Fruit fly (Drosophila melanogaster) whole organism, embryonic: ENCODE results near the gene CG10185.

Source experiments
- Bgb ChIP-seq: fragments of 200-800 bp; sonication (Bioruptor generic); IDR thresholded peaks from 2 replicates; pipeline ENCODE4 v1.3.6; 2022; ENCODE audit warnings: missing biosample characterization, missing genetic modification characterization; ENCODE audit not compliant: partially characterized antibody
- CG10321 ChIP-seq: fragments of 200-800 bp; sonication (Bioruptor generic); IDR thresholded peaks from 2 replicates; pipeline ENCODE4 v1.3.6; 2022; ENCODE audit warnings: missing biosample characterization, missing genetic modification characterization
- CG10543 ChIP-seq: fragments of 200-800 bp; sonication (Bioruptor generic); optimal IDR thresholded peaks from 3 replicates; lab custom pipeline; 2017; ENCODE audit warnings: missing biosample characterization, mild to moderate bottlenecking, missing genetic modification characterization, moderate library complexity
- CG11504 ChIP-seq: fragments of 200-800 bp; sonication (Bioruptor generic); optimal IDR thresholded peaks from 3 replicates; lab custom pipeline; 2019; ENCODE audit warnings: missing biosample characterization, mild to moderate bottlenecking, missing genetic modification characterization, moderate library complexity
- CG11695 ChIP-seq: fragments of 200-800 bp; sonication (Bioruptor generic); IDR thresholded peaks from 3 replicates; pipeline ENCODE4 v1.3.6; 2022; ENCODE audit warnings: missing biosample characterization, missing genetic modification characterization
- CG12155 ChIP-seq: fragments of 200-800 bp; sonication (Bioruptor generic); optimal IDR thresholded peaks from 3 replicates; lab custom pipeline; 2016; ENCODE audit warnings: missing biosample characterization, missing genetic modification characterization
- CG12299 ChIP-seq: fragments of 200-800 bp; sonication (Bioruptor generic); optimal IDR thresholded peaks from 2 replicates; lab custom pipeline; 2018; ENCODE audit warnings: missing biosample characterization, mild to moderate bottlenecking, missing genetic modification characterization
- CG14860 ChIP-seq: fragments of 200-800 bp; sonication (Bioruptor generic); IDR thresholded peaks from 3 replicates; pipeline ENCODE4 v1.3.6; 2022; ENCODE audit warnings: missing biosample characterization, missing genetic modification characterization; ENCODE audit not compliant: partially characterized antibody
- CG1603 ChIP-seq: fragments of 200-800 bp; sonication (Bioruptor generic); optimal IDR thresholded peaks from 2 replicates; lab custom pipeline; 2019; ENCODE audit warnings: missing biosample characterization, mild to moderate bottlenecking, missing genetic modification characterization, moderate library complexity
- CG18262 ChIP-seq: fragments of 200-800 bp; optimal IDR thresholded peaks from 3 replicates; lab custom pipeline; 2019; ENCODE audit warnings: missing biosample characterization, mild to moderate bottlenecking, missing genetic modification characterization, moderate library complexity
- CG18764 ChIP-seq: fragments of 200-800 bp; sonication (Bioruptor generic); optimal IDR thresholded peaks from 3 replicates; lab custom pipeline; 2016; ENCODE audit warnings: missing biosample characterization, missing genetic modification characterization
- CG32532 ChIP-seq: fragments of 200-800 bp; sonication (Bioruptor generic); IDR thresholded peaks from 2 replicates; pipeline ENCODE4 v1.3.6; 2022; ENCODE audit warnings: missing biosample characterization, missing genetic modification characterization
- CG4360 ChIP-seq: fragments of 200-800 bp; sonication (Bioruptor generic); IDR thresholded peaks from 2 replicates; pipeline ENCODE4 v1.3.6; 2022; ENCODE audit warnings: missing biosample characterization, missing genetic modification characterization
- CG4424 ChIP-seq: fragments of 200-800 bp; sonication (Bioruptor generic); optimal IDR thresholded peaks from 3 replicates; lab custom pipeline; 2016; ENCODE audit warnings: missing biosample characterization, missing genetic modification characterization
- CG4707 ChIP-seq: fragments of 200-800 bp; sonication (Bioruptor generic); optimal IDR thresholded peaks from 2 replicates; lab custom pipeline; 2018; ENCODE audit warnings: missing biosample characterization, mild to moderate bottlenecking, missing genetic modification characterization, moderate library complexity
- CG7372 ChIP-seq: fragments of 200-800 bp; sonication (Bioruptor generic); IDR thresholded peaks from 2 replicates; pipeline ENCODE4 v1.3.6; 2022; ENCODE audit warnings: missing biosample characterization, missing genetic modification characterization
- CG7786 ChIP-seq: fragments of 200-800 bp; sonication (Bioruptor generic); optimal IDR thresholded peaks from 2 replicates; lab custom pipeline; 2016; ENCODE audit warnings: missing biosample characterization, missing genetic modification characterization
- CG8290 ChIP-seq, 3 experiments: fragments of 200-800 bp; sonication (Bioruptor generic); optimal IDR thresholded peaks; 2 replicates each; lab custom pipeline; 2016 to 2019; ENCODE audit warnings: missing biosample characterization in 3 of 3, missing genetic modification characterization in 3 of 3, mild to moderate bottlenecking in 2 of 3, moderate library complexity in 1 of 3
- CG9609 ChIP-seq: fragments of 200-800 bp; sonication (Bioruptor generic); optimal IDR thresholded peaks from 3 replicates; lab custom pipeline; 2016; ENCODE audit warnings: missing biosample characterization, missing genetic modification characterization
- Dip3 ChIP-seq: fragments of 200-800 bp; sonication (Bioruptor generic); optimal IDR thresholded peaks from 3 replicates; lab custom pipeline; 2016; ENCODE audit warnings: missing biosample characterization, missing genetic modification characterization
- Eip74EF ChIP-seq, 2 experiments: fragments of 200-800 bp in 1 of 2; fragments of >200 bp in 1 of 2; sonication (Bioruptor generic) in 1 of 2; optimal IDR thresholded peaks; 2 replicates each; lab custom pipeline; 2017 to 2019; ENCODE audit warnings: missing biosample characterization in 2 of 2, missing genetic modification characterization in 2 of 2, mild to moderate bottlenecking in 1 of 2, moderate library complexity in 1 of 2
- Fer1 ChIP-seq: fragments of 200-800 bp; sonication (Bioruptor generic); optimal IDR thresholded peaks from 2 replicates; lab custom pipeline; 2017; ENCODE audit warnings: missing biosample characterization, mild to moderate bottlenecking, missing genetic modification characterization
- HHEX ChIP-seq: fragments of 200-800 bp; sonication (Bioruptor generic); optimal IDR thresholded peaks from 3 replicates; lab custom pipeline; 2017; ENCODE audit warnings: missing biosample characterization, mild to moderate bottlenecking, missing genetic modification characterization, missing genetic modification reagents
- Jarid2 ChIP-seq: fragments of 200-800 bp; sonication (Bioruptor generic); optimal IDR thresholded peaks from 3 replicates; lab custom pipeline; 2017; ENCODE audit warnings: mild to moderate bottlenecking, missing biosample characterization, missing genetic modification reagents, missing genetic modification characterization
- Lim3 ChIP-seq: fragments of 200-800 bp; sonication (Bioruptor generic); IDR thresholded peaks from 2 replicates; pipeline ENCODE4 v1.3.6; 2022; ENCODE audit warnings: missing biosample characterization, missing genetic modification characterization
- Max ChIP-seq: fragments of 200-800 bp; sonication (Bioruptor generic); optimal IDR thresholded peaks from 2 replicates; lab custom pipeline; 2016; ENCODE audit warnings: missing biosample characterization, mild to moderate bottlenecking, missing genetic modification characterization
- NC2α ChIP-seq: fragments of 200-800 bp; sonication (Bioruptor generic); optimal IDR thresholded peaks from 2 replicates; lab custom pipeline; 2016; ENCODE audit warnings: missing biosample characterization, missing genetic modification characterization
- Nf-YB ChIP-seq: fragments of 200-800 bp; sonication (Bioruptor generic); optimal IDR thresholded peaks from 3 replicates; lab custom pipeline; 2019; ENCODE audit warnings: missing biosample characterization, mild to moderate bottlenecking, missing genetic modification characterization, moderate library complexity
- Oli ChIP-seq: fragments of 200-800 bp; sonication (Bioruptor generic); optimal IDR thresholded peaks from 2 replicates; lab custom pipeline; 2018; ENCODE audit warnings: missing biosample characterization, mild to moderate bottlenecking, missing genetic modification characterization, moderate library complexity
- PHDP ChIP-seq: fragments of 200-800 bp; sonication (Bioruptor generic); optimal IDR thresholded peaks from 3 replicates; lab custom pipeline; 2018; ENCODE audit warnings: missing biosample characterization, mild to moderate bottlenecking, missing genetic modification characterization, moderate library complexity
- amos ChIP-seq: fragments of 200-800 bp; sonication (Bioruptor generic); IDR thresholded peaks from 2 replicates; pipeline ENCODE4 v1.3.6; 2022; ENCODE audit warnings: missing biosample characterization, missing genetic modification characterization; ENCODE audit not compliant: partially characterized antibody
- cad ChIP-seq: fragments of >200 bp; optimal IDR thresholded peaks from 2 replicates; lab custom pipeline; 2017; ENCODE audit warnings: missing biosample characterization, missing genetic modification characterization
- ci ChIP-seq: fragments of 200-800 bp; sonication (Bioruptor generic); IDR thresholded peaks from 3 replicates; pipeline ENCODE4 v1.3.6; 2022; ENCODE audit warnings: missing biosample characterization, missing genetic modification characterization
- dmrt99B ChIP-seq: fragments of 200-800 bp; sonication (Bioruptor generic); optimal IDR thresholded peaks from 2 replicates; lab custom pipeline; 2018; ENCODE audit warnings: missing biosample characterization, mild to moderate bottlenecking, missing genetic modification characterization, moderate library complexity
- dysf ChIP-seq: fragments of 200-800 bp; sonication (Bioruptor generic); IDR thresholded peaks from 3 replicates; pipeline ENCODE4 v1.3.6; 2022; ENCODE audit warnings: missing biosample characterization, missing genetic modification characterization
- exex ChIP-seq: fragments of 200-800 bp; sonication (Bioruptor generic); optimal IDR thresholded peaks from 4 replicates; lab custom pipeline; 2018; ENCODE audit warnings: missing biosample characterization, mild to moderate bottlenecking, missing genetic modification characterization, moderate library complexity
- gcm ChIP-seq: fragments of 200-800 bp; sonication (Bioruptor generic); optimal IDR thresholded peaks from 2 replicates; lab custom pipeline; 2019; ENCODE audit warnings: missing biosample characterization, mild to moderate bottlenecking, missing genetic modification characterization, moderate library complexity
- gcm2 ChIP-seq: fragments of 200-800 bp; sonication (Bioruptor generic); optimal IDR thresholded peaks from 2 replicates; lab custom pipeline; 2016; ENCODE audit warnings: missing biosample characterization, missing genetic modification characterization
- ind ChIP-seq: fragments of 200-800 bp; sonication (Bioruptor generic); optimal IDR thresholded peaks from 3 replicates; lab custom pipeline; 2016; ENCODE audit warnings: missing biosample characterization, missing genetic modification characterization
- insv ChIP-seq, 2 experiments: fragments of 200-800 bp; sonication (Bioruptor generic); optimal IDR thresholded peaks; 3 replicates each; lab custom pipeline; 2016 to 2018; ENCODE audit warnings: missing biosample characterization in 2 of 2, missing genetic modification characterization in 2 of 2
- lbe ChIP-seq: fragments of 200-800 bp; sonication (Bioruptor generic); optimal IDR thresholded peaks from 2 replicates; lab custom pipeline; 2016; ENCODE audit warnings: missing biosample characterization, mild to moderate bottlenecking, missing genetic modification characterization
- pho ChIP-seq: fragments of 200-800 bp; sonication (Bioruptor generic); optimal IDR thresholded peaks from 2 replicates; lab custom pipeline; 2016; ENCODE audit warnings: missing biosample characterization, missing genetic modification characterization
- prd ChIP-seq, 3 experiments: fragments of >200 bp in 2 of 3; fragments of 200-800 bp in 1 of 3; sonication (Bioruptor generic) in 1 of 3; optimal IDR thresholded peaks in 2 of 3; IDR thresholded peaks in 1 of 3; 2 replicates in 2 of 3; 3 replicates in 1 of 3; pipeline versions ENCODE4 v1.3.6 to Lab custom; 2017 to 2022; ENCODE audit warnings: missing biosample characterization in 1 of 3, missing genetic modification characterization in 1 of 3
- psq ChIP-seq: fragments of 200-800 bp; sonication (Bioruptor generic); optimal IDR thresholded peaks from 2 replicates; lab custom pipeline; 2017; ENCODE audit warnings: missing biosample characterization, missing genetic modification characterization
- schlank ChIP-seq: fragments of 200-800 bp; sonication (Bioruptor generic); optimal IDR thresholded peaks from 2 replicates; lab custom pipeline; 2018; ENCODE audit warnings: missing biosample characterization, mild to moderate bottlenecking, missing genetic modification characterization
- sima ChIP-seq: fragments of 200-800 bp; sonication (Bioruptor generic); optimal IDR thresholded peaks from 2 replicates; lab custom pipeline; 2016; ENCODE audit warnings: missing biosample characterization, missing genetic modification characterization
- sob ChIP-seq: fragments of 200-800 bp; sonication (Bioruptor generic); IDR thresholded peaks from 2 replicates; pipeline ENCODE4 v1.3.6; 2022; ENCODE audit warnings: missing biosample characterization, missing genetic modification characterization
- vvl ChIP-seq: fragments of 200-800 bp; sonication (Bioruptor generic); IDR thresholded peaks from 2 replicates; pipeline ENCODE4 v1.3.6; 2022; ENCODE audit warnings: missing biosample characterization, missing genetic modification characterization

The CG10185 gene

dm6 chr3R:16094011-16094729 is 26.8 kb upstream of the CG10185 start (continued):
- TF ChIP-seq Jarid2 (GFP tag; lab: Kevin White, UChicago), result peak; percentile 26
- TF ChIP-seq CG11504, result peak; percentile 90
- peak; percentile 10 for TF ChIP-seq CG4707 (GFP tag; lab: Kevin White, UChicago)
- TF ChIP-seq Bgb (GFP tag; lab: Robert Waterston, UW), result no peak; the same call in 1 of the 2 replicates
- TF ChIP-seq CG14860 (GFP tag; lab: Robert Waterston, UW), result no peak
- no peak for TF ChIP-seq CG32532
- TF ChIP-seq CG12155 (GFP tag; lab: Kevin White, UChicago), result peak; percentile 13
- TF ChIP-seq pho (GFP tag; lab: Kevin White, UChicago), result no peak
- TF ChIP-seq psq (GFP tag; lab: Kevin White, UChicago), result peak; percentile 15
- no peak for TF ChIP-seq CG10543 (GFP tag; lab: Kevin White, UChicago)
- TF ChIP-seq gcm2 (GFP tag; lab: Kevin White, UChicago), result no peak
- peak; percentile 48 for TF ChIP-seq vvl (GFP tag; lab: Robert Waterston, UW)
- no peak for TF ChIP-seq CG7372 (GFP tag; lab: Robert Waterston, UW)
- TF ChIP-seq exex, result no peak
- peak; percentile 56; the same call in 1 of the 3 replicates for TF ChIP-seq dysf (GFP tag; lab: Robert Waterston, UW)
- TF ChIP-seq Max, result peak; percentile 54
- peak; percentile 86 for TF ChIP-seq Oli (tag; lab: Kevin White, UChicago)
- TF ChIP-seq NC2α (GFP tag; lab: Kevin White, UChicago), result no peak
- no peak for TF ChIP-seq sob (GFP tag; lab: Robert Waterston, UW)
- TF ChIP-seq schlank (tag; lab: Kevin White, UChicago), result no peak
- TF ChIP-seq CG11695 (GFP tag; lab: Robert Waterston, UW), result peak; percentile 45; the same call in 1 of the 3 replicates
- peak; percentile 83 for TF ChIP-seq CG4424
- peak; percentile 67 for TF ChIP-seq Nf-YB (GFP tag; lab: Kevin White, UChicago)
- TF ChIP-seq ind (GFP tag; lab: Kevin White, UChicago), result peak; percentile 63
- TF ChIP-seq CG10321 (GFP tag; lab: Robert Waterston, UW), result no peak
- peak; percentile 85 for TF ChIP-seq gcm (GFP tag; lab: Kevin White, UChicago)
- peak; percentile 91 for TF ChIP-seq dmrt99B
- no peak for TF ChIP-seq CG9609
- peak; percentile 45 for TF ChIP-seq CG12299
- no peak for TF ChIP-seq prd (optimal IDR thresholded peaks at IDR 0.05; lab: Kevin White, UChicago)
- peak; percentile 71; the same call in 2 of the 3 replicates for TF ChIP-seq prd (GFP tag; IDR thresholded peaks at IDR 0.05; lab: Robert Waterston, UW)
- no peak for TF ChIP-seq CG7786
- TF ChIP-seq amos (GFP tag; lab: Robert Waterston, UW), result no peak
- TF ChIP-seq Lim3 (GFP tag; lab: Robert Waterston, UW), result no peak
- peak; percentile 35; the same call in 1 of the 3 replicates for TF ChIP-seq ci (GFP tag; lab: Robert Waterston, UW)
- TF ChIP-seq CG18764 (GFP tag; lab: Kevin White, UChicago), result peak; percentile 59
- TF ChIP-seq CG4360, result peak; percentile 82
- no peak for TF ChIP-seq cad
- TF ChIP-seq Eip74EF (GFP tag; optimal IDR thresholded peaks at IDR 0.05; lab: Kevin White, UChicago), result peak in 1 of 2 experiments; percentile 86
- TF ChIP-seq sima (GFP tag; lab: Kevin White, UChicago), result no peak
- TF ChIP-seq Dip3 (GFP tag; lab: Kevin White, UChicago), result no peak
- TF ChIP-seq PHDP (tag; lab: Kevin White, UChicago), result peak; percentile 69
- no peak for TF ChIP-seq lbe (GFP tag; lab: Kevin White, UChicago)
- peak; percentile 47 for TF ChIP-seq CG1603 (tag; lab: Kevin White, UChicago)
- peak; percentile 15 for TF ChIP-seq CG8290 (GFP tag; optimal IDR thresholded peaks at IDR 0.05; lab: Kevin White, UChicago)
- TF ChIP-seq CG8290 (tag; optimal IDR thresholded peaks at IDR 0.05; lab: Kevin White, UChicago), result peak in 1 of 2 experiments; percentile 21
- TF ChIP-seq HHEX (GFP tag; lab: Kevin White, UChicago), result peak; percentile 70
- no peak for TF ChIP-seq insv (GFP tag; optimal IDR thresholded peaks at IDR 0.05; lab: Kevin White, UChicago)
- peak; percentile 95 for TF ChIP-seq CG18262 (tag; lab: Kevin White, UChicago)
- TF ChIP-seq Fer1 (GFP tag; lab: Kevin White, UChicago), result no peak
